Worm (Caenorhabditis elegans) whole organism, L1 larva: ENCODE results near the gene C29E4.10.

ENCODE experiments used
- ama-1 ChIP-seq: fragments of 150-350 bp; optimal IDR thresholded peaks from 2 replicates; lab custom pipeline; 2014
- dpl-1 ChIP-seq, 3 experiments: fragments of 150-350 bp in 2 of 3; sonication (generic microtip) in 1 of 3; optimal IDR thresholded peaks; 2 replicates each; lab custom pipeline; 2014 to 2017; ENCODE audit warnings: missing biosample characterization in 3 of 3, missing genetic modification characterization in 3 of 3, missing genetic modification reagents in 3 of 3
- egl-27 ChIP-seq, 2 experiments: fragments of 150-350 bp in 1 of 2; sonication (generic microtip); optimal IDR thresholded peaks; 3 replicates each; lab custom pipeline; 2017 to 2018; ENCODE audit warnings: missing biosample characterization in 2 of 2, missing genetic modification characterization in 2 of 2, missing genetic modification reagents in 2 of 2
- fos-1 ChIP-seq: fragments of 150-350 bp; optimal IDR thresholded peaks from 2 replicates; lab custom pipeline; 2014; ENCODE audit warnings: missing biosample characterization, missing genetic modification characterization
- lin-13 ChIP-seq: fragments of 150-350 bp; optimal IDR thresholded peaks from 2 replicates; lab custom pipeline; 2014; ENCODE audit warnings: missing biosample characterization, missing genetic modification reagents, missing genetic modification characterization
- nhr-11 ChIP-seq: fragments of 150-350 bp; optimal IDR thresholded peaks from 2 replicates; lab custom pipeline; 2014; ENCODE audit warnings: missing biosample characterization, missing genetic modification characterization
- nhr-19 ChIP-seq: fragments of 200-800 bp; sonication (Bioruptor generic); conservative IDR thresholded peaks from 2 replicates; pipeline ENCODE4 v1.3.6; 2022; ENCODE audit warnings: missing genetic modification characterization, missing compliant biosample characterization
- nhr-76 ChIP-seq: sonication (generic microtip); optimal IDR thresholded peaks from 2 replicates; lab custom pipeline; 2017; ENCODE audit warnings: missing biosample characterization, missing genetic modification characterization
- pag-3 ChIP-seq: sonication (generic microtip); optimal IDR thresholded peaks from 2 replicates; lab custom pipeline; 2017; ENCODE audit warnings: missing genetic modification characterization, mild to moderate bottlenecking, missing compliant biosample characterization, antibody characterized with exemption, borderline replicate concordance; ENCODE audit not compliant: insufficient read depth
- pqm-1 ChIP-seq: sonication (generic microtip); optimal IDR thresholded peaks from 3 replicates; lab custom pipeline; 2017; ENCODE audit warnings: missing biosample characterization, missing genetic modification characterization
- skn-1 ChIP-seq: fragments of 150-350 bp; optimal IDR thresholded peaks from 2 replicates; lab custom pipeline; 2014; ENCODE audit warnings: missing biosample characterization, missing genetic modification characterization
- sptf-1 ChIP-seq: fragments of 150-350 bp; optimal IDR thresholded peaks from 2 replicates; lab custom pipeline; 2014; ENCODE audit warnings: missing biosample characterization, missing genetic modification characterization
- unc-62 ChIP-seq: fragments of 150-350 bp; optimal IDR thresholded peaks from 2 replicates; lab custom pipeline; 2014; ENCODE audit warnings: missing biosample characterization, missing genetic modification reagents, missing genetic modification characterization
- zag-1 ChIP-seq: fragments of 150-350 bp; optimal IDR thresholded peaks from 2 replicates; lab custom pipeline; 2014; ENCODE audit warnings: missing biosample characterization, missing genetic modification characterization

- TF ChIP-seq egl-27 (tag; optimal IDR thresholded peaks at IDR 0.05; lab: Kevin White, UChicago) (no peak), skn-1 (no peak), lin-13 (GFP tag; lab: Kevin White, UChicago) (no peak), sptf-1 (no peak), pag-3 (tag; lab: Kevin White, UChicago) (no peak), ama-1 (lab: Kevin White, UChicago) (no peak), nhr-76 (no peak), zag-1 (tag; lab: Kevin White, UChicago) (no peak), dpl-1 (GFP tag; optimal IDR thresholded peaks at IDR 0.05; lab: Kevin White, UChicago) (no peak), pqm-1 (no peak), fos-1 (no peak), nhr-11 (tag; lab: Kevin White, UChicago) (no peak), unc-62 (no peak), nhr-19 (no peak)
Observed at ce11 chrIII:7977777-7978176, 40.1 kb downstream of the C29E4.10 start, which contains the start of gene C06G4.4.
